Fruit fly (Drosophila melanogaster) whole organism, wandering third instar larva: ENCODE data around the gene CG46399.

Experiments
- pan ChIP-seq: fragments of >200 bp; optimal IDR thresholded peaks from 2 replicates; lab custom pipeline; 2017
- sage ChIP-seq: fragments of 200-800 bp; sonication (Bioruptor generic); optimal IDR thresholded peaks from 2 replicates; lab custom pipeline; 2016; ENCODE audit warnings: missing biosample characterization, mild to moderate bottlenecking, missing genetic modification characterization

- TF ChIP-seq pan (lab: Kevin White, UChicago): no peak
- TF ChIP-seq sage (GFP tag; lab: Kevin White, UChicago): peak; percentile 2
Observed at dm6 chrX:14848755-14849354, 10.2 kb upstream of the CG46399 start, which contains the start of gene CG9522.
